Fruit fly (Drosophila melanogaster) whole organism, embryonic: ENCODE results near the gene CG43271.

Experiments used
- Abd-B ChIP-seq: fragments of 200-800 bp; sonication (Bioruptor generic); optimal IDR thresholded peaks from 2 replicates; lab custom pipeline; 2018; ENCODE audit warnings: missing biosample characterization, mild to moderate bottlenecking, missing genetic modification characterization, moderate library complexity
- Aef1 ChIP-seq: fragments of 200-800 bp; sonication (Bioruptor generic); IDR thresholded peaks from 3 replicates; pipeline ENCODE4 v1.3.6; 2022; ENCODE audit warnings: missing biosample characterization, missing genetic modification characterization
- Asciz ChIP-seq: fragments of 200-800 bp; sonication (Bioruptor generic); optimal IDR thresholded peaks from 2 replicates; lab custom pipeline; 2017; ENCODE audit warnings: missing biosample characterization, mild to moderate bottlenecking, missing genetic modification characterization, missing genetic modification reagents
- BtbVII ChIP-seq: fragments of 200-800 bp; sonication (Bioruptor generic); optimal IDR thresholded peaks from 3 replicates; lab custom pipeline; 2017; ENCODE audit warnings: missing biosample characterization, mild to moderate bottlenecking, missing genetic modification characterization
- C15 ChIP-seq: fragments of 200-800 bp; sonication (Bioruptor generic); IDR thresholded peaks from 3 replicates; pipeline ENCODE4 v1.3.6; 2022; ENCODE audit warnings: missing biosample characterization, missing genetic modification characterization
- CG11456 ChIP-seq: fragments of 200-800 bp; sonication (Bioruptor generic); IDR thresholded peaks from 3 replicates; pipeline ENCODE4 v1.3.6; 2022; ENCODE audit warnings: missing biosample characterization, missing genetic modification characterization
- CG12155 ChIP-seq: fragments of 200-800 bp; sonication (Bioruptor generic); optimal IDR thresholded peaks from 3 replicates; lab custom pipeline; 2016; ENCODE audit warnings: missing biosample characterization, missing genetic modification characterization
- CG12299 ChIP-seq: fragments of 200-800 bp; sonication (Bioruptor generic); optimal IDR thresholded peaks from 2 replicates; lab custom pipeline; 2018; ENCODE audit warnings: missing biosample characterization, mild to moderate bottlenecking, missing genetic modification characterization
- CG17186 ChIP-seq: fragments of 200-800 bp; sonication (Bioruptor generic); optimal IDR thresholded peaks from 3 replicates; lab custom pipeline; 2017; ENCODE audit warnings: missing biosample characterization, missing genetic modification reagents, missing genetic modification characterization
- CG17612 ChIP-seq: fragments of 200-800 bp; sonication (Bioruptor generic); IDR thresholded peaks from 2 replicates; pipeline ENCODE4 v1.3.6; 2022; ENCODE audit warnings: missing biosample characterization, missing genetic modification characterization
- CG17829 ChIP-seq: fragments of 200-800 bp; optimal IDR thresholded peaks from 2 replicates; lab custom pipeline; 2019; ENCODE audit warnings: missing biosample characterization, mild to moderate bottlenecking, missing genetic modification characterization, moderate library complexity
- CG18476 ChIP-seq: fragments of 200-800 bp; sonication (Bioruptor generic); optimal IDR thresholded peaks from 2 replicates; lab custom pipeline; 2016; ENCODE audit warnings: missing biosample characterization, mild to moderate bottlenecking, missing genetic modification characterization
- CG18764 ChIP-seq: fragments of 200-800 bp; sonication (Bioruptor generic); optimal IDR thresholded peaks from 3 replicates; lab custom pipeline; 2016; ENCODE audit warnings: missing biosample characterization, missing genetic modification characterization
- CG31365 ChIP-seq: fragments of 200-800 bp; sonication (Bioruptor generic); optimal IDR thresholded peaks from 2 replicates; lab custom pipeline; 2018; ENCODE audit warnings: missing biosample characterization, mild to moderate bottlenecking, missing genetic modification characterization
- CG3281 ChIP-seq: fragments of 200-800 bp; sonication (Bioruptor generic); optimal IDR thresholded peaks from 3 replicates; lab custom pipeline; 2017; ENCODE audit warnings: missing biosample characterization, mild to moderate bottlenecking, missing genetic modification characterization
- CG33557 ChIP-seq: fragments of 200-800 bp; sonication (Bioruptor generic); optimal IDR thresholded peaks from 2 replicates; lab custom pipeline; 2019; ENCODE audit warnings: missing biosample characterization, mild to moderate bottlenecking, missing genetic modification characterization, moderate library complexity
- CG34224 ChIP-seq: fragments of 200-800 bp; sonication (Bioruptor generic); IDR thresholded peaks from 3 replicates; pipeline ENCODE4 v1.3.6; 2022; ENCODE audit warnings: missing biosample characterization, missing genetic modification characterization; ENCODE audit not compliant: partially characterized antibody
- CG34376 ChIP-seq: fragments of 200-800 bp; sonication (Bioruptor generic); optimal IDR thresholded peaks from 2 replicates; lab custom pipeline; 2018; ENCODE audit warnings: missing biosample characterization, mild to moderate bottlenecking, missing genetic modification characterization
- CG34422 ChIP-seq: fragments of 200-800 bp; sonication (Bioruptor generic); IDR thresholded peaks from 3 replicates; pipeline ENCODE4 v1.3.6; 2022; ENCODE audit warnings: missing biosample characterization, missing genetic modification characterization
- CG3838 ChIP-seq: fragments of 200-800 bp; sonication (Bioruptor generic); optimal IDR thresholded peaks from 3 replicates; lab custom pipeline; 2016; ENCODE audit warnings: missing biosample characterization, missing genetic modification characterization
- CG4707 ChIP-seq: fragments of 200-800 bp; sonication (Bioruptor generic); optimal IDR thresholded peaks from 2 replicates; lab custom pipeline; 2018; ENCODE audit warnings: missing biosample characterization, mild to moderate bottlenecking, missing genetic modification characterization, moderate library complexity
- CG4820 ChIP-seq: fragments of 200-800 bp; sonication (Bioruptor generic); optimal IDR thresholded peaks from 3 replicates; lab custom pipeline; 2016; ENCODE audit warnings: missing biosample characterization, missing genetic modification characterization
- CG6683 ChIP-seq: fragments of 200-800 bp; sonication (Bioruptor generic); optimal IDR thresholded peaks from 2 replicates; lab custom pipeline; 2017; ENCODE audit warnings: missing biosample characterization, mild to moderate bottlenecking, missing genetic modification characterization, missing genetic modification reagents
- CG7271 ChIP-seq: fragments of 200-800 bp; sonication (Bioruptor generic); optimal IDR thresholded peaks from 2 replicates; lab custom pipeline; 2018; ENCODE audit warnings: missing biosample characterization, mild to moderate bottlenecking, missing genetic modification characterization, moderate library complexity
- CG7357 ChIP-seq: fragments of 200-800 bp; sonication (Bioruptor generic); IDR thresholded peaks from 3 replicates; pipeline ENCODE4 v1.3.6; 2022; ENCODE audit warnings: missing biosample characterization, missing genetic modification characterization
- CG7928 ChIP-seq: fragments of 200-800 bp; sonication (Bioruptor generic); optimal IDR thresholded peaks from 2 replicates; lab custom pipeline; 2017; ENCODE audit warnings: missing biosample characterization, mild to moderate bottlenecking, missing genetic modification characterization
- Dip2 ChIP-seq: fragments of 200-800 bp; sonication (Bioruptor generic); IDR thresholded peaks from 2 replicates; pipeline ENCODE4 v1.3.6; 2022; ENCODE audit warnings: missing biosample characterization, missing genetic modification characterization
- Gsc ChIP-seq: fragments of 200-800 bp; sonication (Bioruptor generic); IDR thresholded peaks from 2 replicates; pipeline ENCODE4 v1.3.6; 2022; ENCODE audit warnings: missing biosample characterization, missing genetic modification characterization
- Hand ChIP-seq: fragments of 200-800 bp; sonication (Bioruptor generic); optimal IDR thresholded peaks from 2 replicates; lab custom pipeline; 2017; ENCODE audit warnings: mild to moderate bottlenecking, missing biosample characterization, missing genetic modification reagents, missing genetic modification characterization
- Hr78 ChIP-seq, 2 experiments: fragments of 200-800 bp in 1 of 2; fragments of >200 bp in 1 of 2; sonication (Bioruptor generic) in 1 of 2; optimal IDR thresholded peaks; 2 replicates each; lab custom pipeline; 2017 to 2019; ENCODE audit warnings: missing biosample characterization in 2 of 2, missing genetic modification characterization in 2 of 2, mild to moderate bottlenecking in 1 of 2, moderate library complexity in 1 of 2
- Lhr ChIP-seq: fragments of 200-800 bp; sonication (Bioruptor generic); optimal IDR thresholded peaks from 3 replicates; lab custom pipeline; 2017; ENCODE audit warnings: mild to moderate bottlenecking, missing biosample characterization, missing genetic modification reagents, missing genetic modification characterization
- NFAT ChIP-seq: fragments of 200-800 bp; sonication (Bioruptor generic); IDR thresholded peaks from 2 replicates; pipeline ENCODE4 v1.3.6; 2022; ENCODE audit warnings: missing biosample characterization, missing genetic modification characterization
- Sox102F ChIP-seq: fragments of 200-800 bp; sonication (Bioruptor generic); optimal IDR thresholded peaks from 2 replicates; lab custom pipeline; 2018; ENCODE audit warnings: missing biosample characterization, mild to moderate bottlenecking, missing genetic modification characterization, moderate library complexity
- Usf ChIP-seq: fragments of 200-800 bp; sonication (Bioruptor generic); optimal IDR thresholded peaks from 2 replicates; lab custom pipeline; 2017; ENCODE audit warnings: missing genotype, missing biosample characterization, missing genetic modification characterization
- ara ChIP-seq: fragments of 200-800 bp; sonication (Bioruptor generic); IDR thresholded peaks from 2 replicates; pipeline ENCODE4 v1.3.6; 2022; ENCODE audit warnings: missing biosample characterization, missing genetic modification characterization
- danr ChIP-seq: fragments of 200-800 bp; sonication (Bioruptor generic); IDR thresholded peaks from 2 replicates; pipeline ENCODE4 v1.3.6; 2022; ENCODE audit warnings: missing biosample characterization, missing genetic modification characterization
- dati ChIP-seq: fragments of 200-800 bp; sonication (Bioruptor generic); IDR thresholded peaks from 2 replicates; pipeline ENCODE4 v1.3.6; 2022; ENCODE audit warnings: missing biosample characterization, missing genetic modification characterization
- eve ChIP-seq, 2 experiments: fragments of >200 bp; optimal IDR thresholded peaks; 2 replicates each; lab custom pipeline; 2017; ENCODE audit warnings: missing biosample characterization in 2 of 2, missing genetic modification characterization in 2 of 2
- jigr1 ChIP-seq: fragments of 200-800 bp; sonication (Bioruptor generic); IDR thresholded peaks from 3 replicates; pipeline ENCODE4 v1.3.6; 2022; ENCODE audit warnings: missing biosample characterization, missing genetic modification characterization
- jing ChIP-seq: fragments of 200-800 bp; sonication (Bioruptor generic); optimal IDR thresholded peaks from 2 replicates; lab custom pipeline; 2018; ENCODE audit warnings: missing biosample characterization, mild to moderate bottlenecking, missing genetic modification characterization
- lab ChIP-seq: fragments of 200-800 bp; sonication (Bioruptor generic); optimal IDR thresholded peaks from 3 replicates; lab custom pipeline; 2017; ENCODE audit warnings: missing biosample characterization, missing genetic modification characterization, mild to moderate bottlenecking, moderate library complexity, missing genetic modification reagents
- pan ChIP-seq, 4 experiments: fragments of >200 bp in 3 of 4; fragments of 200-800 bp in 1 of 4; sonication (Bioruptor generic) in 1 of 4; optimal IDR thresholded peaks in 3 of 4; IDR thresholded peaks in 1 of 4; 2 replicates each; pipeline versions ENCODE4 v1.3.6 to Lab custom; 2017 to 2022; ENCODE audit warnings: missing biosample characterization in 2 of 4, missing genetic modification characterization in 2 of 4, mixed read lengths in 1 of 4
- pum ChIP-seq: fragments of 200-800 bp; sonication (Bioruptor generic); optimal IDR thresholded peaks from 2 replicates; lab custom pipeline; 2016; ENCODE audit warnings: missing biosample characterization, missing genetic modification characterization
- row ChIP-seq: fragments of 200-800 bp; sonication (Bioruptor generic); IDR thresholded peaks from 3 replicates; pipeline ENCODE4 v1.3.6; 2022; ENCODE audit warnings: missing biosample characterization, missing genetic modification characterization
- run ChIP-seq: fragments of 200-800 bp; sonication (Bioruptor generic); optimal IDR thresholded peaks from 3 replicates; lab custom pipeline; 2018; ENCODE audit warnings: missing biosample characterization, mild to moderate bottlenecking, missing genetic modification characterization
- tx ChIP-seq: fragments of 200-800 bp; sonication (Bioruptor generic); optimal IDR thresholded peaks from 2 replicates; lab custom pipeline; 2016; ENCODE audit warnings: missing biosample characterization, missing genetic modification characterization
- usp ChIP-seq: fragments of >200 bp; optimal IDR thresholded peaks from 2 replicates; lab custom pipeline; 2017; ENCODE audit warnings: missing biosample characterization, missing genetic modification characterization
- vfl ChIP-seq: fragments of 200-800 bp; sonication (Bioruptor generic); optimal IDR thresholded peaks from 2 replicates; lab custom pipeline; 2016; ENCODE audit warnings: missing biosample characterization, missing genetic modification characterization
- vnd ChIP-seq: fragments of 200-800 bp; sonication (Bioruptor generic); IDR thresholded peaks from 3 replicates; pipeline ENCODE4 v1.3.6; 2022; ENCODE audit warnings: missing biosample characterization, missing genetic modification characterization; ENCODE audit not compliant: partially characterized antibody
- z ChIP-seq: fragments of 200-800 bp; sonication (Bioruptor generic); IDR thresholded peaks from 3 replicates; pipeline ENCODE4 v1.3.6; 2022; ENCODE audit warnings: missing biosample characterization, missing genetic modification characterization

CG43271 gene

dm6 chr2L:17963071-17963567, 48.3 kb upstream of the CG43271 start, which contains the start of gene CG5674 (continued):
- TF ChIP-seq CG4820 (GFP tag; lab: Kevin White, UChicago), result peak; percentile 30
- no peak for TF ChIP-seq CG18764 (GFP tag; lab: Kevin White, UChicago)
- TF ChIP-seq C15 (GFP tag; lab: Robert Waterston, UW), result no peak
- no peak for TF ChIP-seq Gsc (GFP tag; lab: Robert Waterston, UW)
- no peak for TF ChIP-seq Dip2 (GFP tag; lab: Robert Waterston, UW)
- no peak for TF ChIP-seq CG18476 (GFP tag; lab: Kevin White, UChicago)
- TF ChIP-seq z, result no peak
- peak; percentile 72 for TF ChIP-seq Abd-B
- no peak for TF ChIP-seq CG7928 (GFP tag; lab: Kevin White, UChicago)
- no peak for TF ChIP-seq Usf
- no peak for TF ChIP-seq run (tag; lab: Kevin White, UChicago)
- TF ChIP-seq CG12299, result no peak
- no peak for TF ChIP-seq Aef1 (GFP tag; lab: Robert Waterston, UW)
- peak; percentile 80 for TF ChIP-seq CG34224 (GFP tag; lab: Robert Waterston, UW)
- no peak for TF ChIP-seq CG4707 (GFP tag; lab: Kevin White, UChicago)
- no peak for TF ChIP-seq CG33557 (GFP tag; lab: Kevin White, UChicago)
- TF ChIP-seq CG3281, result no peak
- no peak for TF ChIP-seq jigr1
- TF ChIP-seq Asciz, result no peak
- peak; percentile 80 for TF ChIP-seq CG12155 (GFP tag; lab: Kevin White, UChicago)
- peak; percentile 83 for TF ChIP-seq vnd
- TF ChIP-seq row, result peak; percentile 62; the same call in 2 of the 3 replicates
- TF ChIP-seq CG31365 (tag; lab: Kevin White, UChicago), result no peak
- TF ChIP-seq CG34422 (GFP tag; lab: Robert Waterston, UW), result peak; percentile 74; the same call in 1 of the 3 replicates
- no peak for TF ChIP-seq dati (GFP tag; lab: Robert Waterston, UW)
- 0 out of 2 replicates have a peak, but pooled peaks have one; percentile 34 for TF ChIP-seq danr (GFP tag; lab: Robert Waterston, UW)
- no peak for TF ChIP-seq CG6683 (GFP tag; lab: Kevin White, UChicago)
- TF ChIP-seq CG34376, result no peak
- no peak for TF ChIP-seq Hr78 (GFP tag; optimal IDR thresholded peaks at IDR 0.05; lab: Kevin White, UChicago)
- TF ChIP-seq CG17612, result no peak
- TF ChIP-seq ara (GFP tag; lab: Robert Waterston, UW), result no peak
- TF ChIP-seq BtbVII (GFP tag; lab: Kevin White, UChicago), result no peak
- no peak for TF ChIP-seq vfl
- TF ChIP-seq NFAT (GFP tag; lab: Robert Waterston, UW), result no peak; the same call in 1 of the 2 replicates
- peak; percentile 92 for TF ChIP-seq Lhr
- no peak for TF ChIP-seq CG3838 (GFP tag; lab: Kevin White, UChicago)
- TF ChIP-seq lab (GFP tag; lab: Kevin White, UChicago), result no peak
- peak; percentile 76; the same call in 1 of the 3 replicates for TF ChIP-seq CG11456
- TF ChIP-seq CG17829 (tag; lab: Kevin White, UChicago), result no peak
- TF ChIP-seq CG17186 (GFP tag; lab: Kevin White, UChicago), result peak; percentile 23
- no peak for TF ChIP-seq usp
- no peak for TF ChIP-seq CG7357 (GFP tag; lab: Robert Waterston, UW)
- TF ChIP-seq CG7271 (tag; lab: Kevin White, UChicago), result no peak
- TF ChIP-seq Hand (GFP tag; lab: Kevin White, UChicago), result no peak
- peak; percentile 48 for TF ChIP-seq pum (GFP tag; lab: Kevin White, UChicago)
- no peak for TF ChIP-seq pan (optimal IDR thresholded peaks at IDR 0.05; lab: Kevin White, UChicago)
- peak in 1 of 2 experiments; percentile 52 for TF ChIP-seq pan (GFP tag; optimal IDR thresholded peaks at IDR 0.05 in 1 of 2, IDR thresholded peaks at IDR 0.05 in 1 of 2)
- peak; percentile 37 for TF ChIP-seq tx (GFP tag; lab: Kevin White, UChicago)
- TF ChIP-seq jing (GFP tag; lab: Kevin White, UChicago), result no peak
- no peak for TF ChIP-seq eve (GFP tag; optimal IDR thresholded peaks at IDR 0.05; lab: Kevin White, UChicago)
- no peak for TF ChIP-seq Sox102F
